Fruit fly (Drosophila melanogaster): ENCODE results near the gene CG32087.

- no peak for TF ChIP-seq ss (GFP tag; optimal IDR thresholded peaks at IDR 0.05)
- TF ChIP-seq CG6276 (GFP tag; optimal IDR thresholded peaks at IDR 0.05), result no peak
Measured at dm6 chr3L:11766563-11766962, 34.6 kb downstream of the CG32087 start.

Measured in whole organism, prepupa.